Worm (Caenorhabditis elegans): ENCODE measurements around the gene nlp-14.

DNA sequence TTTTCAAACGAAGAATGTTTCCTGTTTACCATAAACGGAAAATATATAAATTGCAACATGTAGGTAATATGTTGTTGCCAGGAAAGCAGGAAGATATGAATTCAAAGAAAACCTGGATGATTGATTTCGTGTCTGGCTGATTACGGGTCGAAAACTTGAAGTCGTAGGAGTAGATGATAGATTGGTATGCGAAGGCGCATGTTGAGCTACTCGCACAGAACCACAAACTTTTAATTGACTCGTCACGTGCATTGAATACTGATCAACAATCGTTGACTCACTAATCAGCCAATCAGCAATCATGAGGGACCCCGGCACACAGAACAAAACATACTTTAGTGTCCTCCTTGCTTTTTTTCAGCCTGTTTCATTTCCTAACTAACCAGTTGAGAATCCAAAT is 2.0 kb upstream of the nlp-14 start:
- TF ChIP-seq hmg-4 (GFP tag; optimal IDR thresholded peaks at IDR 0.05), result no peak
- TF ChIP-seq scrt-1 (GFP tag; IDR thresholded peaks at IDR 0.05), result no peak
- TF ChIP-seq ama-1 (optimal IDR thresholded peaks at IDR 0.05), result no peak
- TF ChIP-seq flt-1 (GFP tag; IDR thresholded peaks at IDR 0.05), result no peak
- TF ChIP-seq tra-4 (tag; optimal IDR thresholded peaks at IDR 0.05), result no peak
- no peak for TF ChIP-seq sea-1 (GFP tag; conservative IDR thresholded peaks at IDR 0.05)
- TF ChIP-seq hnd-1 (tag; optimal IDR thresholded peaks at IDR 0.05), result no peak
- no peak for TF ChIP-seq ceh-13 (GFP tag; optimal IDR thresholded peaks at IDR 0.05)
- TF ChIP-seq tbx-11 (GFP tag; IDR thresholded peaks at IDR 0.05), result no peak
- TF ChIP-seq aly-1 (tag; optimal IDR thresholded peaks at IDR 0.05), result no peak
- TF ChIP-seq ets-7 (tag; optimal IDR thresholded peaks at IDR 0.05), result no peak
- TF ChIP-seq pes-1 (GFP tag; IDR thresholded peaks at IDR 0.05), result no peak
- no peak for TF ChIP-seq hmbx-1 (tag; optimal IDR thresholded peaks at IDR 0.05)
- no peak for TF ChIP-seq B0310.2 (tag; optimal IDR thresholded peaks at IDR 0.05)

Measured in whole organism, early embryonic.